Fruit fly (Drosophila melanogaster) whole organism, wandering third instar larva: ENCODE measurements around the gene ssx.

Experiments used
- Dfd ChIP-seq: fragments of >200 bp; optimal IDR thresholded peaks from 2 replicates; lab custom pipeline; 2017; ENCODE audit warnings: missing biosample characterization, missing genetic modification characterization
- Dif ChIP-seq: fragments of 200-275, 200-300 bp; sonication (Bioruptor generic); optimal IDR thresholded peaks from 2 replicates; lab custom pipeline; 2018; ENCODE audit warnings: missing biosample characterization, missing genetic modification characterization; ENCODE audit not compliant: partially characterized antibody
- GATAd ChIP-seq: sonication (Bioruptor generic); optimal IDR thresholded peaks from 2 replicates; lab custom pipeline; 2016; ENCODE audit warnings: missing biosample characterization, missing genetic modification characterization
- HLH106 ChIP-seq: fragments of 200-800 bp; optimal IDR thresholded peaks from 3 replicates; lab custom pipeline; 2019; ENCODE audit warnings: missing biosample characterization, mild to moderate bottlenecking, missing genetic modification characterization, moderate library complexity
- Hnf4 ChIP-seq: fragments of 200-800 bp; sonication (Bioruptor generic); optimal IDR thresholded peaks from 2 replicates; lab custom pipeline; 2016; ENCODE audit warnings: missing biosample characterization, mild to moderate bottlenecking, missing genetic modification characterization
- Hr78 ChIP-seq: fragments of >200 bp; optimal IDR thresholded peaks from 2 replicates; lab custom pipeline; 2017; ENCODE audit warnings: missing biosample characterization, missing genetic modification characterization
- Jra ChIP-seq: sonication (Bioruptor generic); optimal IDR thresholded peaks from 2 replicates; lab custom pipeline; 2016; ENCODE audit warnings: missing biosample characterization, missing genetic modification characterization
- Mio ChIP-seq: sonication (Bioruptor generic); optimal IDR thresholded peaks from 2 replicates; lab custom pipeline; 2016; ENCODE audit warnings: missing biosample characterization, missing genetic modification characterization
- Myc ChIP-seq: fragments of >200 bp; optimal IDR thresholded peaks from 2 replicates; lab custom pipeline; 2017
- N ChIP-seq: fragments of >200 bp; optimal IDR thresholded peaks from 2 replicates; lab custom pipeline; 2018; ENCODE audit warnings: missing biosample characterization, missing external identifiers, missing genetic modification characterization
- OdsH ChIP-seq: fragments of 200-800 bp; sonication (Bioruptor generic); optimal IDR thresholded peaks from 2 replicates; lab custom pipeline; 2016; ENCODE audit warnings: missing biosample characterization, mild to moderate bottlenecking, missing genetic modification characterization
- Sp1 ChIP-seq: fragments of 200-800 bp; sonication (Bioruptor generic); optimal IDR thresholded peaks from 3 replicates; lab custom pipeline; 2019; ENCODE audit warnings: missing biosample characterization, mild to moderate bottlenecking, missing genetic modification characterization, moderate library complexity
- Vsx2 ChIP-seq: fragments of 200-300, 225-300 bp; sonication (Bioruptor generic); optimal IDR thresholded peaks from 2 replicates; lab custom pipeline; 2018; ENCODE audit warnings: missing biosample characterization, missing genetic modification characterization; ENCODE audit not compliant: partially characterized antibody
- br ChIP-seq: fragments of 200-800 bp; sonication (Bioruptor generic); optimal IDR thresholded peaks from 2 replicates; lab custom pipeline; 2016; ENCODE audit warnings: missing biosample characterization, missing genetic modification characterization
- dsf ChIP-seq: sonication (Bioruptor generic); optimal IDR thresholded peaks from 2 replicates; lab custom pipeline; 2016; ENCODE audit warnings: missing biosample characterization, missing genetic modification characterization, borderline replicate concordance
- ey ChIP-seq: fragments of 200-800 bp; sonication (Bioruptor generic); optimal IDR thresholded peaks from 2 replicates; lab custom pipeline; 2016; ENCODE audit warnings: missing biosample characterization, missing genetic modification characterization
- foxo ChIP-seq, 2 experiments: fragments of 200-800 bp; sonication (Bioruptor generic); optimal IDR thresholded peaks; 2 replicates in 1 of 2; 3 replicates in 1 of 2; lab custom pipeline; 2016 to 2017; ENCODE audit warnings: missing biosample characterization in 2 of 2, missing genetic modification characterization in 2 of 2
- fru ChIP-seq: fragments of 200-800 bp; sonication (Bioruptor generic); optimal IDR thresholded peaks from 3 replicates; lab custom pipeline; 2016; ENCODE audit warnings: missing biosample characterization, mild to moderate bottlenecking, missing genetic modification characterization
- h ChIP-seq: fragments of 200-800 bp; sonication (Bioruptor generic); optimal IDR thresholded peaks from 3 replicates; lab custom pipeline; 2016; ENCODE audit warnings: missing biosample characterization, mild to moderate bottlenecking, missing genetic modification characterization
- jim ChIP-seq: fragments of 175-275, 200-325 bp; sonication (Bioruptor generic); optimal IDR thresholded peaks from 2 replicates; lab custom pipeline; 2016; ENCODE audit warnings: missing biosample characterization, mild to moderate bottlenecking, missing genetic modification characterization
- lola ChIP-seq: fragments of >200 bp; optimal IDR thresholded peaks from 2 replicates; lab custom pipeline; 2017; ENCODE audit warnings: missing biosample characterization, missing genetic modification characterization
- pan ChIP-seq: fragments of >200 bp; optimal IDR thresholded peaks from 2 replicates; lab custom pipeline; 2017
- psq ChIP-seq: fragments of 200-800 bp; sonication (Bioruptor generic); optimal IDR thresholded peaks from 3 replicates; lab custom pipeline; 2017; ENCODE audit warnings: missing biosample characterization, mild to moderate bottlenecking, missing genetic modification characterization, moderate library complexity
- rgr ChIP-seq: fragments of 200-800 bp; sonication (Bioruptor generic); optimal IDR thresholded peaks from 3 replicates; lab custom pipeline; 2016; ENCODE audit warnings: missing biosample characterization, mild to moderate bottlenecking, missing genetic modification characterization
- sage ChIP-seq: fragments of 200-800 bp; sonication (Bioruptor generic); optimal IDR thresholded peaks from 2 replicates; lab custom pipeline; 2016; ENCODE audit warnings: missing biosample characterization, mild to moderate bottlenecking, missing genetic modification characterization
- sv ChIP-seq: fragments of 200-800 bp; sonication (Bioruptor generic); optimal IDR thresholded peaks from 3 replicates; lab custom pipeline; 2016; ENCODE audit warnings: missing biosample characterization, missing genetic modification characterization
- tai ChIP-seq: sonication (Bioruptor generic); optimal IDR thresholded peaks from 2 replicates; lab custom pipeline; 2016; ENCODE audit warnings: missing biosample characterization, missing genetic modification characterization
- usp ChIP-seq: fragments of >200 bp; optimal IDR thresholded peaks from 2 replicates; lab custom pipeline; 2017; ENCODE audit warnings: missing biosample characterization, missing genetic modification characterization
- woc ChIP-seq: sonication (Bioruptor generic); optimal IDR thresholded peaks from 2 replicates; lab custom pipeline; 2016; ENCODE audit warnings: missing biosample characterization, mild to moderate bottlenecking, missing genetic modification characterization

The ssx gene

DNA sequence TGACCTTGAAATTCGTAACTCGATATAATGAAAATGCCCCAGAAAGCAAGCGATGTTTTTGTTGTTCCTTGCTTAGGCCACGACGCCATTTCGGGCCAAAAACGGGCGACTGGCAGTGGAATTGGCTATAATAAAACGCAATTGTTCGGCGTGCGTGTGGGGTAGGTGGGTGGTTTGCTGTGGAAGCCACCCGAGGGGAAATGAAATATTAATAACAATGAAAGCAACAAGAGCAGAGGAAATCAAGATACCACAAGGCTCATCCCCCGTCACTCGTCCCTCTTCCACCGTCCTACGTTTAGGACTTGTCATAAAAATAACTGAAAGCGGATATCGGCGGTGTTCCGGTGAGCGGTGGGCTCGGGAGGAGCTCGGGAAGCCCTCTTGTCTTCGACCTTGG is 35.4 kb downstream of the ssx start:
- TF ChIP-seq Dfd (GFP tag; lab: Kevin White, UChicago) (no peak), foxo (GFP tag; optimal IDR thresholded peaks at IDR 0.05; lab: Kevin White, UChicago) (no peak), fru (GFP tag; lab: Kevin White, UChicago) (no peak), woc (GFP tag; lab: Kevin White, UChicago) (no peak), dsf (GFP tag; lab: Kevin White, UChicago) (no peak), GATAd (GFP tag; lab: Kevin White, UChicago) (no peak), usp (GFP tag; lab: Kevin White, UChicago) (no peak), Sp1 (GFP tag; lab: Kevin White, UChicago) (no peak), OdsH (GFP tag; lab: Kevin White, UChicago) (no peak), jim (GFP tag; lab: Kevin White, UChicago) (no peak), N (GFP tag; lab: Kevin White, UChicago) (no peak), pan (no peak), Hnf4 (GFP tag; lab: Kevin White, UChicago) (no peak), rgr (no peak), h (GFP tag; lab: Kevin White, UChicago) (no peak), Jra (GFP tag; lab: Kevin White, UChicago) (no peak)

DNA sequence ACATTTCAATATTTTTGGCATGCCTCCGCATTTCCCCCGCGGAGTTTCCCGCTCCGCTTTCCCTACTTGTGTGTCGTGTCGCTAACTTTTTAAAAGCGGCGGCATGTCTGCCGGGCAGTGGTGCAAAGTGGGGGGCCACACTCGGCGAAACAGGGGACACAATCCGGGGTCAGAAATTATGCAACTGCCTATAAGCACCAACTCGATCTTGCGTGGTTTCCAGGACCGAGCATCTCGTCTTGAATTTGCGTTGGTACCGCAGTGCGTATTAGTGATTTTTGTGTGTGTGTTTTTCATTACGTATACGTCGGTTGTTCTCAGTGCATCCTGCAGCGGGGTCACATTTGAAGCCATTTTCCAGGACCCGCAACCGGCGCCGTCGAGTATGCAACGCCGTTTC is 37.3 kb downstream of the ssx start:
- TF ChIP-seq Jra (GFP tag; lab: Kevin White, UChicago) (no peak), foxo (GFP tag; optimal IDR thresholded peaks at IDR 0.05; lab: Kevin White, UChicago) (peak in 1 of 2 experiments; percentile 14)

DNA sequence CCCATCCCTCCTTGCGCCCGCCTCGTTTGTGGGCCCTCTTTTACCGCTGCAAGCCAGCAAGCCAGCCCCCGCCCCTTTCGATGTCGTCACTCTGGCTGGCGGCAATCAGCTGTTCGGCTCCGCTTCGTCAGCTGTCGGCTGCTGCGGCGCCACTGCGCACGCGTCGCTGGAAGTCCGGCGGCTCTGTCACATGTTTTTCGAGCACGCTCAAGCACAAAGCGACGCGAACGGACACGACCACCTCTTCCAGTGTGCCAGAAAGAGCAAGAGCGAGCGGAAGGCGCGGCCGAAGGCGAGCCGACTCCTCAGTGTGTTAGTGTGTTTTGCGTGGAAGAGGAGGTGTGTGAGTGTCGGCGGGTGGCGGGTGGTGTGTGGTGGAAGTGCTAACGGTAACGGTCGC is 38.6 kb downstream of the ssx start, which contains the start of gene futsch:
Gene futsch (plus strand): TSS at position 106 of the 400 bp plus-strand sequence.
- TF ChIP-seq Myc (lab: Kevin White, UChicago) (no peak), Dif (GFP tag; lab: Kevin White, UChicago) (no peak), rgr (no peak), sage (GFP tag; lab: Kevin White, UChicago) (no peak), woc (GFP tag; lab: Kevin White, UChicago) (no peak), Hr78 (GFP tag; lab: Kevin White, UChicago) (no peak), tai (GFP tag; lab: Kevin White, UChicago) (no peak), Dfd (GFP tag; lab: Kevin White, UChicago) (no peak), Hnf4 (GFP tag; lab: Kevin White, UChicago) (no peak)

dm6 chrX:1410312-1410711 is 39.9 kb downstream of the ssx start:
- TF ChIP-seq sv, result no peak
- no peak for TF ChIP-seq lola (GFP tag; lab: Kevin White, UChicago)
- TF ChIP-seq OdsH (GFP tag; lab: Kevin White, UChicago), result no peak
- no peak for TF ChIP-seq Dif (GFP tag; lab: Kevin White, UChicago)
- TF ChIP-seq, all 38 proteins: peak for 0

DNA sequence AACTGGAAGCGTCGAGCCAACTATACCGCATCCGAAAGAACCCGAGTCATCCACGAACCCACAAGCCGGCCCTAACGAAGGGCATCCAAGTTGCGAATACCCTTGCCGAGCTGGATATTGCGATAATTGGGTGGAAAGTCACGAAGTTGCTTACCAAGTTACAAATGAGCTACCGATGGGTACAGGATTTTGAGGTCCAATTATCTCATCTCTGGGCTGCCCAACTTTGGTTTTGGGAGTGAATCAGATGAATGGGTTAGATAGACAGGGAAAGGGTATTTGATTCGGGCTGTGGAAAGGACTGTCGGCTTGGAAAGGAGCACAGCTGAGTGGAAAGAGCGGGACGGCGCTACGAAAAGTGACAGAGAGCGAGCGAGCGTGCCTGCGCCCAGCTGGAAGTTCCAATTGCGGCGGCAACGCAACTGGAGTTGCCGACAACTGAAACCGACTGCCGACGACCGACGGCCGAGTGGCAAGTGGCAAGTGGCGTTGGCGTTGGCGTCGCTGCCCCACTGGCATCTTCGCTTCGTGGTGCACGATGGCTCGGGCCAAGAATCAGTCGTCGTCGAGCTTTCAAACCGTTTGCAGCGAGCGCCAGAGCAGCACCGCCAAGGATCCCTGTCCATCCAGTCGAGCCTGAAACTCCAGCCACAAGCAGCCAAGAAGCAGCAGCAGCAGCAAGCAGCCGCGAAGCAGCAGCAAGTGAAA is 41.0 kb downstream of the ssx start:
- TF ChIP-seq Mio (GFP tag; lab: Kevin White, UChicago), result no peak
- TF ChIP-seq fru (GFP tag; lab: Kevin White, UChicago), result peak; percentile 43
- peak; percentile 17 for TF ChIP-seq Sp1 (GFP tag; lab: Kevin White, UChicago)
- TF ChIP-seq woc (GFP tag; lab: Kevin White, UChicago), result peak; percentile 80
- peak; percentile 18 for TF ChIP-seq br (GFP tag; lab: Kevin White, UChicago)
- TF ChIP-seq h (GFP tag; lab: Kevin White, UChicago), result peak; percentile 12
- peak; percentile 36 for TF ChIP-seq ey (GFP tag; lab: Kevin White, UChicago)
- TF ChIP-seq Vsx2 (GFP tag; lab: Kevin White, UChicago), result peak; percentile 31
- TF ChIP-seq foxo (GFP tag; optimal IDR thresholded peaks at IDR 0.05; lab: Kevin White, UChicago), result peak in 1 of 2 experiments; percentile 22
- no peak for TF ChIP-seq Hnf4 (GFP tag; lab: Kevin White, UChicago)
- TF ChIP-seq psq, result peak; percentile 8
- no peak for TF ChIP-seq Myc (lab: Kevin White, UChicago)
- peak; percentile 4 for TF ChIP-seq HLH106 (tag; lab: Kevin White, UChicago)
- no peak for TF ChIP-seq Dfd (GFP tag; lab: Kevin White, UChicago)
